Fruit fly (Drosophila melanogaster): ENCODE data around the gene Eaf6.

Gene Eaf6

DNA sequence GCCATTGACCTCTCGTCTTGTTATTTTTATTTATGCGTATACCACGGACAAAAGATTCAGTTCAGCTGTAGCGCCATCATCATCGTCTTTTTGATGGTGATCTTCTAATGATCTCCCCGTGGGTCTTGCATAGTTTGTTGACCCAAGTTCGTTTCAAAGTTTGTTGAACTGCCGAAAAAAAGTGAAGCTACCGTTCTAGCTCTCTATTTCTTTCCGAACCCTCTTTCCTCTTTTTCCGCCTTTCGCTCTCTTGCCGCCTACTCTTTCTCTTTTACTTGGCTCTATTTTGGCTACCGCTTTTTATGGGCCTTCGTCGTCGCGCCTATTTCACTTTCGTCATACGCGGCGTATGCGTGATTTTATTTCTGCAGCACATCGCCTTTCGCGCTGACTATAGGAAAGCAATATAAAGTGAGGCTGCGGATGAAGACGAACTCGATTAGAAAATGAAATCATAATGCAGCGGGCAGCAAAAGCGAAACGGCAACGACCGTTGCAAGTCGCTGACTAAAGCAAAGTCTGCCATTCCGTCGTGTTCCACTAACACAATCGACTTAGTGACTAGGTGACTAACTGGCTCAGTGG, 778 bp upstream of the Eaf6 start:
- peak; percentile 4 for TF ChIP-seq CG33557 (GFP tag; optimal IDR thresholded peaks at IDR 0.05)
- no peak for TF ChIP-seq gro (GFP tag; optimal IDR thresholded peaks at IDR 0.05)
- no peak for TF ChIP-seq ATbp (GFP tag; optimal IDR thresholded peaks at IDR 0.05)
- peak; percentile 99 for TF ChIP-seq Blimp-1 (GFP tag; optimal IDR thresholded peaks at IDR 0.05)
- peak; percentile 82 for TF ChIP-seq Ets65A (GFP tag)
- TF ChIP-seq lov (optimal IDR thresholded peaks at IDR 0.05), result no peak
- 0 out of 3 replicates have a peak, but pooled peaks have one; percentile 29 for TF ChIP-seq lov (GFP tag; IDR thresholded peaks at IDR 0.05)
- TF ChIP-seq CG14441 (GFP tag; IDR thresholded peaks at IDR 0.05), result no peak
- TF ChIP-seq kni (GFP tag; optimal IDR thresholded peaks at IDR 0.05), result peak; percentile 44
- TF ChIP-seq CG7372 (GFP tag; IDR thresholded peaks at IDR 0.05), result peak; percentile 76
- TF ChIP-seq Trl (optimal IDR thresholded peaks at IDR 0.05), result peak in 1 of 2 experiments; percentile 27
- no peak for TF ChIP-seq Trl (GFP tag; optimal IDR thresholded peaks at IDR 0.05)

dm6 chr3L:5604490-5604889, 3.6 kb downstream of the Eaf6 start, which contains the start of gene mthl2:
Gene mthl2 (plus strand): TSS chr3L:5604790.
- TF ChIP-seq mam (GFP tag; optimal IDR thresholded peaks at IDR 0.05) (no peak), Rx (GFP tag; IDR thresholded peaks at IDR 0.05) (no peak), ssp (GFP tag; IDR thresholded peaks at IDR 0.05) (no peak), CG4617 (GFP tag; optimal IDR thresholded peaks at IDR 0.05; ENCODE audit: borderline replicate concordance) (no peak)

dm6 chr3L:5603860-5604415, 4.2 kb downstream of the Eaf6 start, which contains the start of gene TM9SF3:
Gene TM9SF3 (minus strand): TSS chr3L:5603979.
- TF ChIP-seq ems (GFP tag; optimal IDR thresholded peaks at IDR 0.05), result peak; percentile 25
- TF ChIP-seq CG9215 (GFP tag; IDR thresholded peaks at IDR 0.05), result no peak
- peak; percentile 19 for TF ChIP-seq tin (GFP tag; optimal IDR thresholded peaks at IDR 0.05)
- TF ChIP-seq Atf-2 (GFP tag; optimal IDR thresholded peaks at IDR 0.05), result peak; percentile 11
- no peak for TF ChIP-seq Nf-YC (tag; optimal IDR thresholded peaks at IDR 0.05)
- TF ChIP-seq seq (GFP tag; IDR thresholded peaks at IDR 0.05), result no peak
- TF ChIP-seq zf30C (GFP tag; optimal IDR thresholded peaks at IDR 0.05), result no peak
- TF ChIP-seq fu2 (GFP tag; optimal IDR thresholded peaks at IDR 0.05), result no peak
- peak; percentile 88 for TF ChIP-seq CG2129 (GFP tag; IDR thresholded peaks at IDR 0.05; ENCODE audit: partially characterized antibody)
- no peak for TF ChIP-seq Kr (GFP tag; optimal IDR thresholded peaks at IDR 0.05)
- TF ChIP-seq oc (tag; optimal IDR thresholded peaks at IDR 0.05), result no peak
- TF ChIP-seq cad (GFP tag; optimal IDR thresholded peaks at IDR 0.05), result no peak
- no peak for TF ChIP-seq CG6689 (GFP tag; IDR thresholded peaks at IDR 0.05)
- no peak for TF ChIP-seq CG7357 (GFP tag; IDR thresholded peaks at IDR 0.05)
- no peak for TF ChIP-seq salm (tag; optimal IDR thresholded peaks at IDR 0.05)
- no peak for TF ChIP-seq Ptx1 (GFP tag; IDR thresholded peaks at IDR 0.05)
- TF ChIP-seq hkb (optimal IDR thresholded peaks at IDR 0.05), result peak; percentile 30
- no peak for TF ChIP-seq hkb (GFP tag; IDR thresholded peaks at IDR 0.05)
- TF ChIP-seq CG8388 (GFP tag; optimal IDR thresholded peaks at IDR 0.05), result no peak
- TF ChIP-seq lilli (GFP tag; optimal IDR thresholded peaks at IDR 0.05), result peak; percentile 34
- TF ChIP-seq CG43689 (GFP tag; IDR thresholded peaks at IDR 0.05), result no peak
- no peak for TF ChIP-seq CG11085 (GFP tag; IDR thresholded peaks at IDR 0.05)
- TF ChIP-seq bigmax (GFP tag; optimal IDR thresholded peaks at IDR 0.05), result no peak
- no peak for TF ChIP-seq B-H2 (GFP tag; optimal IDR thresholded peaks at IDR 0.05)
- TF ChIP-seq CG8944 (GFP tag; optimal IDR thresholded peaks at IDR 0.05), result no peak
- no peak for TF ChIP-seq nau (GFP tag; optimal IDR thresholded peaks at IDR 0.05)
- no peak for TF ChIP-seq fd64A (GFP tag; optimal IDR thresholded peaks at IDR 0.05)
- no peak for TF ChIP-seq croc (GFP tag; conservative IDR thresholded peaks at IDR 0.05)
- no peak for TF ChIP-seq esg (GFP tag; conservative IDR thresholded peaks at IDR 0.05)
- no peak for TF ChIP-seq CG7839 (tag; optimal IDR thresholded peaks at IDR 0.05)
- TF ChIP-seq CTCF (GFP tag; optimal IDR thresholded peaks at IDR 0.05), result peak; percentile 13
- peak; percentile 26 for TF ChIP-seq yki (optimal IDR thresholded peaks at IDR 0.05)
- peak; percentile 39 for TF ChIP-seq stwl (tag; optimal IDR thresholded peaks at IDR 0.05)
- TF ChIP-seq ro (GFP tag; IDR thresholded peaks at IDR 0.05), result no peak
- peak; percentile 90 for TF ChIP-seq vnd (GFP tag; IDR thresholded peaks at IDR 0.05; ENCODE audit: partially characterized antibody)
